Fruit fly (Drosophila melanogaster) whole organism, prepupa: ENCODE results near the gene CG3071.

ENCODE experiments used
- Blimp-1 ChIP-seq: fragments of 200-800 bp; sonication (Bioruptor generic); optimal IDR thresholded peaks from 3 replicates; lab custom pipeline; 2017; ENCODE audit warnings: missing biosample characterization, missing genetic modification characterization, mild to moderate bottlenecking, moderate library complexity, missing genetic modification reagents
- CG10631 ChIP-seq: fragments of 200-800 bp; sonication (Bioruptor generic); optimal IDR thresholded peaks from 2 replicates; lab custom pipeline; 2016; ENCODE audit warnings: missing biosample characterization, missing genetic modification characterization
- CG10669 ChIP-seq: fragments of 200-800 bp; sonication (Bioruptor generic); optimal IDR thresholded peaks from 3 replicates; lab custom pipeline; 2018; ENCODE audit warnings: missing biosample characterization, mild to moderate bottlenecking, missing genetic modification characterization, moderate library complexity
- CG11294 ChIP-seq: fragments of 200-800 bp; sonication (Bioruptor generic); IDR thresholded peaks from 2 replicates; pipeline ENCODE4 v1.3.6; 2022; ENCODE audit warnings: missing biosample characterization, missing genetic modification characterization
- CG11762 ChIP-seq: fragments of 200-800 bp; sonication (Bioruptor generic); optimal IDR thresholded peaks from 3 replicates; lab custom pipeline; 2016; ENCODE audit warnings: missing biosample characterization, missing genetic modification characterization; ENCODE audit not compliant: insufficient read depth
- CG15336 ChIP-seq: fragments of 200-800 bp; sonication (Bioruptor generic); IDR thresholded peaks from 2 replicates; pipeline ENCODE4 v1.3.6; 2022; ENCODE audit warnings: missing biosample characterization, missing genetic modification characterization
- CG1621 ChIP-seq: fragments of 200-800 bp; sonication (Bioruptor generic); optimal IDR thresholded peaks from 3 replicates; lab custom pipeline; 2018; ENCODE audit warnings: missing biosample characterization, mild to moderate bottlenecking, missing genetic modification characterization
- CG16779 ChIP-seq: fragments of 200-800 bp; sonication (Bioruptor generic); optimal IDR thresholded peaks from 3 replicates; lab custom pipeline; 2017; ENCODE audit warnings: missing biosample characterization, mild to moderate bottlenecking, missing genetic modification characterization
- CG3032 ChIP-seq: fragments of 200-800 bp; optimal IDR thresholded peaks from 2 replicates; lab custom pipeline; 2019; ENCODE audit warnings: missing biosample characterization, mild to moderate bottlenecking, missing genetic modification characterization, moderate library complexity
- CG31627 ChIP-seq: fragments of 200-800 bp; sonication (Bioruptor generic); optimal IDR thresholded peaks from 3 replicates; lab custom pipeline; 2016; ENCODE audit warnings: missing biosample characterization, missing genetic modification characterization
- CG32006 ChIP-seq: fragments of 200-800 bp; sonication (Bioruptor generic); optimal IDR thresholded peaks from 3 replicates; lab custom pipeline; 2017; ENCODE audit warnings: missing biosample characterization, mild to moderate bottlenecking, missing genetic modification characterization
- CG34406 ChIP-seq: fragments of 200-800 bp; sonication (Bioruptor generic); optimal IDR thresholded peaks from 3 replicates; lab custom pipeline; 2016; ENCODE audit warnings: missing biosample characterization, missing genetic modification characterization
- CG3919 ChIP-seq: fragments of 200-800 bp; sonication (Bioruptor generic); optimal IDR thresholded peaks from 3 replicates; lab custom pipeline; 2016; ENCODE audit warnings: missing biosample characterization, missing genetic modification characterization
- CG6163 ChIP-seq: fragments of 200-800 bp; sonication (Bioruptor generic); IDR thresholded peaks from 3 replicates; pipeline ENCODE4 v1.3.6; 2022; ENCODE audit warnings: missing biosample characterization, missing genetic modification characterization
- CG6792 ChIP-seq: fragments of 200-800 bp; sonication (Bioruptor generic); optimal IDR thresholded peaks from 3 replicates; lab custom pipeline; 2016; ENCODE audit warnings: missing biosample characterization, missing genetic modification characterization
- CG6808 ChIP-seq: fragments of 200-800 bp; sonication (Bioruptor generic); optimal IDR thresholded peaks from 3 replicates; lab custom pipeline; 2017; ENCODE audit warnings: missing biosample characterization, missing genetic modification characterization, mild to moderate bottlenecking, moderate library complexity, missing genetic modification reagents
- CG6854 ChIP-seq: fragments of 200-800 bp; sonication (Bioruptor generic); optimal IDR thresholded peaks from 2 replicates; lab custom pipeline; 2017; ENCODE audit warnings: missing biosample characterization, mild to moderate bottlenecking, missing genetic modification characterization
- CG8319 ChIP-seq: fragments of 200-800 bp; sonication (Bioruptor generic); optimal IDR thresholded peaks from 3 replicates; lab custom pipeline; 2016; ENCODE audit warnings: missing biosample characterization, missing genetic modification characterization
- CG8632 ChIP-seq: fragments of 200-800 bp; sonication (Bioruptor generic); optimal IDR thresholded peaks from 3 replicates; lab custom pipeline; 2016; ENCODE audit warnings: missing biosample characterization, missing genetic modification characterization
- Eip75B ChIP-seq: fragments of 200-800 bp; sonication (Bioruptor generic); optimal IDR thresholded peaks from 3 replicates; lab custom pipeline; 2016; ENCODE audit warnings: missing biosample characterization, missing genetic modification characterization
- Ets96B ChIP-seq: fragments of 200-800 bp; optimal IDR thresholded peaks from 2 replicates; lab custom pipeline; 2019; ENCODE audit warnings: missing biosample characterization, mild to moderate bottlenecking, missing genetic modification characterization, moderate library complexity
- Gug ChIP-seq: fragments of 200-800 bp; sonication (Bioruptor generic); IDR thresholded peaks from 2 replicates; pipeline ENCODE4 v1.3.6; 2022; ENCODE audit warnings: missing biosample characterization, missing genetic modification characterization
- Hr39 ChIP-seq: fragments of 200-800 bp; sonication (Bioruptor generic); optimal IDR thresholded peaks from 2 replicates; lab custom pipeline; 2016; ENCODE audit warnings: missing biosample characterization, missing genetic modification characterization
- Hr4 ChIP-seq: fragments of 200-800 bp; sonication (Bioruptor generic); optimal IDR thresholded peaks from 3 replicates; lab custom pipeline; 2016; ENCODE audit warnings: missing biosample characterization, missing genetic modification characterization
- Lpt ChIP-seq: fragments of 200-800 bp; sonication (Bioruptor generic); optimal IDR thresholded peaks from 3 replicates; lab custom pipeline; 2016; ENCODE audit warnings: missing biosample characterization, missing genetic modification characterization
- OdsH ChIP-seq: fragments of 200-800 bp; sonication (Bioruptor generic); optimal IDR thresholded peaks from 3 replicates; lab custom pipeline; 2016; ENCODE audit warnings: missing biosample characterization, missing genetic modification characterization
- Smox ChIP-seq: fragments of 200-800 bp; sonication (Bioruptor generic); optimal IDR thresholded peaks from 3 replicates; lab custom pipeline; 2016; ENCODE audit warnings: missing biosample characterization, missing genetic modification characterization
- Sox102F ChIP-seq: fragments of 200-800 bp; sonication (Bioruptor generic); optimal IDR thresholded peaks from 2 replicates; lab custom pipeline; 2016; ENCODE audit warnings: missing biosample characterization, mild to moderate bottlenecking, missing genetic modification characterization
- Sox14 ChIP-seq: fragments of 200-800 bp; sonication (Bioruptor generic); optimal IDR thresholded peaks from 3 replicates; lab custom pipeline; 2016; ENCODE audit warnings: missing biosample characterization, missing genetic modification characterization
- Sox15 ChIP-seq: fragments of 200-800 bp; sonication (Bioruptor generic); optimal IDR thresholded peaks from 3 replicates; lab custom pipeline; 2016; ENCODE audit warnings: missing biosample characterization, missing genetic modification characterization
- achi ChIP-seq: fragments of 200-800 bp; sonication (Bioruptor generic); optimal IDR thresholded peaks from 3 replicates; lab custom pipeline; 2016; ENCODE audit warnings: missing biosample characterization, missing genetic modification characterization
- acj6 ChIP-seq: fragments of 200-800 bp; sonication (Bioruptor generic); optimal IDR thresholded peaks from 3 replicates; lab custom pipeline; 2016; ENCODE audit warnings: missing biosample characterization, missing genetic modification characterization
- dac ChIP-seq: fragments of 200-800 bp; sonication (Bioruptor generic); optimal IDR thresholded peaks from 2 replicates; lab custom pipeline; 2017; ENCODE audit warnings: missing biosample characterization, mild to moderate bottlenecking, missing genetic modification characterization
- eg ChIP-seq: fragments of 200-800 bp; sonication (Bioruptor generic); IDR thresholded peaks from 3 replicates; pipeline ENCODE4 v1.3.6; 2022; ENCODE audit warnings: missing biosample characterization, missing genetic modification characterization
- fd59A ChIP-seq: fragments of 200-800 bp; sonication (Bioruptor generic); optimal IDR thresholded peaks from 2 replicates; lab custom pipeline; 2017; ENCODE audit warnings: missing biosample characterization, mild to moderate bottlenecking, missing genetic modification characterization, missing genetic modification reagents
- fd85E ChIP-seq: fragments of 200-800 bp; sonication (Bioruptor generic); optimal IDR thresholded peaks from 3 replicates; lab custom pipeline; 2016; ENCODE audit warnings: missing biosample characterization, missing genetic modification characterization
- fkh ChIP-seq: fragments of 200-800 bp; sonication (Bioruptor generic); optimal IDR thresholded peaks from 3 replicates; lab custom pipeline; 2017; ENCODE audit warnings: missing biosample characterization, mild to moderate bottlenecking, missing genetic modification characterization, moderate library complexity
- net ChIP-seq: fragments of 200-800 bp; sonication (Bioruptor generic); optimal IDR thresholded peaks from 3 replicates; lab custom pipeline; 2016; ENCODE audit warnings: missing biosample characterization, missing genetic modification characterization
- pdm3 ChIP-seq: fragments of 200-800 bp; sonication (Bioruptor generic); optimal IDR thresholded peaks from 3 replicates; lab custom pipeline; 2016; ENCODE audit warnings: missing biosample characterization, missing genetic modification characterization
- salr ChIP-seq, 2 experiments: fragments of 200-800 bp; sonication (Bioruptor generic); optimal IDR thresholded peaks; 3 replicates each; lab custom pipeline; 2016 to 2018; ENCODE audit warnings: missing biosample characterization in 2 of 2, missing genetic modification characterization in 2 of 2, mild to moderate bottlenecking in 1 of 2
- spab ChIP-seq: fragments of 200-800 bp; sonication (Bioruptor generic); optimal IDR thresholded peaks from 2 replicates; lab custom pipeline; 2017; ENCODE audit warnings: missing biosample characterization, mild to moderate bottlenecking, missing genetic modification characterization, missing genetic modification reagents
- ss ChIP-seq, 2 experiments: fragments of 200-800 bp; sonication (Bioruptor generic); optimal IDR thresholded peaks; 2 replicates in 1 of 2; 3 replicates in 1 of 2; lab custom pipeline; 2017 to 2018; ENCODE audit warnings: mild to moderate bottlenecking in 2 of 2, missing biosample characterization in 2 of 2, missing genetic modification characterization in 2 of 2, moderate library complexity in 1 of 2
- svp ChIP-seq: fragments of 200-800 bp; sonication (Bioruptor generic); peaks from one replicate; lab custom pipeline; 2016; ENCODE audit warnings: missing biosample characterization, missing genetic modification characterization
- topi ChIP-seq: fragments of 200-800 bp; sonication (Bioruptor generic); optimal IDR thresholded peaks from 3 replicates; lab custom pipeline; 2016; ENCODE audit warnings: missing biosample characterization, missing genetic modification characterization
- vri ChIP-seq: fragments of 200-800 bp; sonication (Bioruptor generic); optimal IDR thresholded peaks from 3 replicates; lab custom pipeline; 2016; ENCODE audit warnings: missing biosample characterization, mild to moderate bottlenecking, missing genetic modification characterization

The CG3071 gene

dm6 chrX:2296230-2297044 is 33.8 kb downstream of the CG3071 start (continued):
- TF ChIP-seq CG10631 (peak; percentile 92), fkh (GFP tag; lab: Kevin White, UChicago) (peak; percentile 74), CG3032 (tag; lab: Kevin White, UChicago) (peak; percentile 89), OdsH (GFP tag; lab: Kevin White, UChicago) (peak; percentile 94), CG11294 (GFP tag; lab: Robert Waterston, UW) (peak; percentile 31; the same call in 1 of the 2 replicates), Hr39 (peak; percentile 94), Smox (GFP tag; lab: Kevin White, UChicago) (peak; percentile 95), Blimp-1 (peak; percentile 96), CG10669 (GFP tag; lab: Kevin White, UChicago) (peak; percentile 92), CG11762 (GFP tag; lab: Kevin White, UChicago) (peak; percentile 90)

- TF ChIP-seq achi (GFP tag; lab: Kevin White, UChicago) (peak; percentile 93), CG1621 (tag; lab: Kevin White, UChicago) (peak; percentile 91), eg (GFP tag; lab: Robert Waterston, UW) (peak; percentile 97), CG15336 (GFP tag; lab: Robert Waterston, UW) (peak; percentile 97), spab (peak; percentile 85), CG10631 (peak; percentile 96), dac (GFP tag; lab: Kevin White, UChicago) (peak; percentile 97), net (GFP tag; lab: Kevin White, UChicago) (peak; percentile 94), salr (GFP tag; optimal IDR thresholded peaks at IDR 0.05; lab: Kevin White, UChicago) (peak; percentile 88 to 93), CG31627 (peak; percentile 93), CG3919 (GFP tag; lab: Kevin White, UChicago) (peak; percentile 95), Lpt (GFP tag; lab: Kevin White, UChicago) (peak; percentile 95), acj6 (GFP tag; lab: Kevin White, UChicago) (peak; percentile 95), Hr39 (peak; percentile 95), Sox14 (GFP tag; lab: Kevin White, UChicago) (peak; percentile 98), CG6854 (GFP tag; lab: Kevin White, UChicago) (peak; percentile 42), CG8632 (peak; percentile 88), topi (GFP tag; lab: Kevin White, UChicago) (peak; percentile 93), fd59A (GFP tag; lab: Kevin White, UChicago) (peak; percentile 88), CG34406 (GFP tag; lab: Kevin White, UChicago) (peak; percentile 87), CG6808 (peak; percentile 82), ss (GFP tag; optimal IDR thresholded peaks at IDR 0.05; lab: Kevin White, UChicago) (peak; percentile 70 to 92), svp (peak; percentile 94), Ets96B (peak; percentile 91), pdm3 (GFP tag; lab: Kevin White, UChicago) (peak; percentile 98), Sox102F (peak; percentile 91), CG16779 (peak; percentile 90), CG10669 (GFP tag; lab: Kevin White, UChicago) (peak; percentile 93), CG6792 (peak; percentile 95), Eip75B (GFP tag; lab: Kevin White, UChicago) (peak; percentile 94), vri (GFP tag; lab: Kevin White, UChicago) (peak; percentile 85), CG32006 (GFP tag; lab: Kevin White, UChicago) (peak; percentile 98), Sox15 (peak; percentile 91), fd85E (GFP tag; lab: Kevin White, UChicago) (peak; percentile 72), Gug (peak; percentile 93), CG3032 (tag; lab: Kevin White, UChicago) (peak; percentile 91), OdsH (GFP tag; lab: Kevin White, UChicago) (peak; percentile 96), Smox (GFP tag; lab: Kevin White, UChicago) (peak; percentile 88), Hr4 (GFP tag; lab: Kevin White, UChicago) (peak; percentile 99), CG6163 (peak; percentile 97), fkh (GFP tag; lab: Kevin White, UChicago) (peak; percentile 86), CG8319 (GFP tag; lab: Kevin White, UChicago) (peak; percentile 76)
Measured at dm6 chrX:2297428-2298200, 35.0 kb downstream of the CG3071 start.
